Worm (Caenorhabditis elegans): ENCODE results near the gene F31B9.4.

F31B9.4 gene

DNA sequence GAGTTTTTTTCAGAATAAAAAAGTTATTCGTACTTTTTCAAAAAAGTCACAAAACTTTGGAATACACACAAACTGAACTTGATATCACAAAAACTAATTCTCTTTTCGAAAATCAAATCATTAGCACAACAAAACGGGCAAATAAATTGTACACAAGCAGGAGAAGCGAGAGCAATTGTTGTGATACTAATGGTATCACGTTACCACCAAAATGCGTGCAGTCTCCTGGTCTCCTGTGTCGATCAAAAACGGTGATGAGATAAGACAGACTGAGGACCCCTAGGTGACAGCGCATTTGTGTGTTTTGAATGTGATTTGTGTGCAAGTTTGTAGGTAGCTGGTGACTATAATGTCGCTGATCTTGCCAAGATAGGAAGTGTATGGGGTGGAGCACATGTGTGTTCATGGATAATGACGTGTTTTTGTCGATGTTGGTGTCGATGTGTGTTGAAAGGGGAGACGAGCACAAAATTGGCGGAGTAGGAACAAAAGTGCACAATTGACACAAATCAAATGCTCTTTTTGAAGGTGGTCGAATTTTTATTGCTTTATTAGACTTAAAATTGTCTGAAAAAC lies 22.9 kb upstream of the F31B9.4 start:
- TF ChIP-seq flt-1 (GFP tag; IDR thresholded peaks at IDR 0.05), result no peak
- TF ChIP-seq ama-1 (optimal IDR thresholded peaks at IDR 0.05), result no peak
- no peak for TF ChIP-seq F13C5.2 (tag; optimal IDR thresholded peaks at IDR 0.05)
- TF ChIP-seq tra-4 (tag; optimal IDR thresholded peaks at IDR 0.05), result no peak
- TF ChIP-seq sea-1 (GFP tag; conservative IDR thresholded peaks at IDR 0.05), result no peak
- no peak for TF ChIP-seq B0310.2 (tag; optimal IDR thresholded peaks at IDR 0.05)
- no peak for TF ChIP-seq pes-1 (GFP tag; IDR thresholded peaks at IDR 0.05)
- TF ChIP-seq ceh-13 (GFP tag; optimal IDR thresholded peaks at IDR 0.05), result no peak
- TF ChIP-seq ceh-36 (tag; optimal IDR thresholded peaks at IDR 0.05), result no peak
- no peak for TF ChIP-seq hmbx-1 (tag; optimal IDR thresholded peaks at IDR 0.05)

DNA sequence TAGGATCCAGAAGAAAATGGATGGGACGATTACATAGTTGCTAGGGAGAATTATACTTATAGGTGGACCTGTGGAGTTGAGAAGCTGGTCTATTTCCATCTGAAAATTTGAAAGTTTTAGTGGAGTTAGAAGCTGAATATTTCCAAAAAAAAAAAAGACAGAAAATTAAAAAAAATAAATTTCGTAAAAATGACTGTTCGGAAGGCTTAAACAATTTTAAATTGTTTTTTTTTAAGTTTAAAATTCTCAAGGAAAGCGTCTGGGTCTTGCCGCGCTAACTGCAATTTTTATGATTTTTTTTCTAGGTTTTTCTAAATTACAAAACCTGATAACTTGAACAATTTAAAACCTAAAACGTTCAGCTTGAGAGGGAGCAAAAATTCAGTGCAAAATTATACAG lies 22.3 kb upstream of the F31B9.4 start, which contains the start of gene mrp-3:
Gene mrp-3 (minus strand): TSS at position 101 of the 400 bp plus-strand sequence.
- TF ChIP-seq sea-1 (GFP tag; conservative IDR thresholded peaks at IDR 0.05), result no peak
- no peak for TF ChIP-seq flt-1 (GFP tag; IDR thresholded peaks at IDR 0.05)
- TF ChIP-seq ets-7 (tag; optimal IDR thresholded peaks at IDR 0.05), result no peak
- no peak for TF ChIP-seq hmbx-1 (tag; optimal IDR thresholded peaks at IDR 0.05)
- no peak for TF ChIP-seq pes-1 (GFP tag; IDR thresholded peaks at IDR 0.05)
- no peak for TF ChIP-seq ceh-13 (GFP tag; optimal IDR thresholded peaks at IDR 0.05)
- no peak for TF ChIP-seq aly-1 (tag; optimal IDR thresholded peaks at IDR 0.05)
- no peak for TF ChIP-seq tra-4 (tag; optimal IDR thresholded peaks at IDR 0.05)
- no peak for TF ChIP-seq ceh-36 (tag; optimal IDR thresholded peaks at IDR 0.05)
- TF ChIP-seq ama-1 (optimal IDR thresholded peaks at IDR 0.05), result no peak
- no peak for TF ChIP-seq hmg-4 (GFP tag; optimal IDR thresholded peaks at IDR 0.05)
- TF ChIP-seq tbx-11 (GFP tag; IDR thresholded peaks at IDR 0.05), result no peak
- no peak for TF ChIP-seq hnd-1 (tag; optimal IDR thresholded peaks at IDR 0.05)
- TF ChIP-seq B0310.2 (tag; optimal IDR thresholded peaks at IDR 0.05), result no peak
- no peak for TF ChIP-seq F13C5.2 (tag; optimal IDR thresholded peaks at IDR 0.05)
- no peak for TF ChIP-seq tbx-37 (GFP tag; conservative IDR thresholded peaks at IDR 0.05)

DNA sequence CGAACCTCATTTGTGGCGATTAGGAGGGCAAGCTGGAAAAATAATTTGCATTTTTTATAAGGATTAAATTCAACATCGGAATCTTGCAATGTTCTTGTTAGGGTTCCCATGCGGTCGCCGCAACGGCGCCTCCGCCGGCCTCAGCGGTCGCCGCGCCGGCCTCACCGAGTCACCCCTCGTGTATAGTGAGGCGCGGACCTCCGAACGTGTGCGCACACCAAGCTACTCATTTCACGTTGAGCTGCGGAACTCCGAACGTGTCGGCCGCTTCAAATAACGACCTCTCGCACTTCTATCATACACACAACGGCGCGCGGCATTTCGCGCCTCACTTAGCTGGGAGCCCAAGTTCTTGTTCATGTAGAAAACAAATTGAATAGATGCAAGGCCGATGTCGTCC lies 21.0 kb upstream of the F31B9.4 start:
- TF ChIP-seq ceh-36 (tag; optimal IDR thresholded peaks at IDR 0.05), result no peak
- no peak for TF ChIP-seq ets-7 (tag; optimal IDR thresholded peaks at IDR 0.05)
- no peak for TF ChIP-seq flt-1 (GFP tag; IDR thresholded peaks at IDR 0.05)
- TF ChIP-seq ama-1 (optimal IDR thresholded peaks at IDR 0.05), result no peak
- no peak for TF ChIP-seq ceh-13 (GFP tag; optimal IDR thresholded peaks at IDR 0.05)
- no peak for TF ChIP-seq F13C5.2 (tag; optimal IDR thresholded peaks at IDR 0.05)
- no peak for TF ChIP-seq tbx-37 (GFP tag; conservative IDR thresholded peaks at IDR 0.05)
- TF ChIP-seq hmbx-1 (tag; optimal IDR thresholded peaks at IDR 0.05), result no peak
- no peak for TF ChIP-seq tbx-11 (GFP tag; IDR thresholded peaks at IDR 0.05)

DNA sequence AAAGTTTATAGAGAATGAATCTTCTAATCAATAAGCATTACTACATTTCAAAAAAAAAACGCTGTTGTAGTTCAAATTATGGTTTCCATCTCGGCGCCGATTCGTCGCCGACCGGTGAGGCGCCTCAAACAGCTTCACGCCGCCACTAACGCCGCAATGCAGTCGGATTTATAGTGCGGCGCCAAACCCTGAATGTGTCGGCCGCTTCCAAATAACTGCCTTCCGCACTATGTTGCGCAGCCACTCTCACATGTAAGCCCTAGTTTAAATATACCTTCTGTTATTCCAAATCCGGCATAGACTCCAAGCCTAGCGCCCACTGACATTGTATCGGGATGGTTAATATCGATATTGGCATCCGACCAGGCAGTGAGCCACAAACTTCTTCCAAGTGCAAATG lies 16.0 kb upstream of the F31B9.4 start:
- TF ChIP-seq flt-1 (GFP tag; IDR thresholded peaks at IDR 0.05) (no peak), ceh-36 (tag; optimal IDR thresholded peaks at IDR 0.05) (no peak), B0310.2 (tag; optimal IDR thresholded peaks at IDR 0.05) (no peak), aly-1 (tag; optimal IDR thresholded peaks at IDR 0.05) (no peak), hmbx-1 (tag; optimal IDR thresholded peaks at IDR 0.05) (no peak), ama-1 (optimal IDR thresholded peaks at IDR 0.05) (no peak), ceh-13 (GFP tag; optimal IDR thresholded peaks at IDR 0.05) (no peak), sea-1 (GFP tag; conservative IDR thresholded peaks at IDR 0.05) (no peak), tra-4 (tag; optimal IDR thresholded peaks at IDR 0.05) (no peak), tbx-11 (GFP tag; IDR thresholded peaks at IDR 0.05) (no peak), F13C5.2 (tag; optimal IDR thresholded peaks at IDR 0.05) (no peak), pes-1 (GFP tag; IDR thresholded peaks at IDR 0.05) (no peak), ets-7 (tag; optimal IDR thresholded peaks at IDR 0.05) (no peak), hmg-4 (GFP tag; optimal IDR thresholded peaks at IDR 0.05) (no peak), scrt-1 (GFP tag; IDR thresholded peaks at IDR 0.05) (no peak)

DNA sequence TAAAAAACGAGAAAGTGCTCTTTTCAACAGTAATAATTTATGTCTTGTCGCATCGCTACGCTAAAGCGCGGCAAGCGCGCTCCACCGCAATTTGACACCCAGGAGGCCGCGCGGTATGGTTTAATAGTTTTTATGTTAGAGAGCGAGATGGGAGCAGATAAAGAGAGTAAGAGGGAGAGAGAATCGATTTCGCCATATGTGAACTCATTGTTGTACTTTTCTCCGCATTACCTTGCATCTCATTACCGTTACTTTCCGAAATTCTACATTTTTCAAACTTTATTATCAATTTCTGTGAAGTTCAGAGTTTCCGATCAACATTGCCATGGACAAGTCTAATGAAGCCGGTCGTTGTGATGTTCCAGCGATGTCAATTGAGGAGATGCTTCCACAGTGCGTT lies 6.5 kb upstream of the F31B9.4 start, which contains the start of gene F31B9.3:
Gene F31B9.3 (plus strand): TSS at position 301 of the 400 bp plus-strand sequence.
- TF ChIP-seq ets-7 (tag; optimal IDR thresholded peaks at IDR 0.05) (no peak), F13C5.2 (tag; optimal IDR thresholded peaks at IDR 0.05) (no peak), tbx-11 (GFP tag; IDR thresholded peaks at IDR 0.05) (no peak), aly-1 (tag; optimal IDR thresholded peaks at IDR 0.05) (no peak), hnd-1 (tag; optimal IDR thresholded peaks at IDR 0.05) (no peak), ceh-36 (tag; optimal IDR thresholded peaks at IDR 0.05) (no peak), ceh-13 (GFP tag; optimal IDR thresholded peaks at IDR 0.05) (no peak), tra-4 (tag; optimal IDR thresholded peaks at IDR 0.05) (no peak), tbx-37 (GFP tag; conservative IDR thresholded peaks at IDR 0.05) (no peak), flt-1 (GFP tag; IDR thresholded peaks at IDR 0.05) (no peak), B0310.2 (tag; optimal IDR thresholded peaks at IDR 0.05) (no peak), sea-1 (GFP tag; conservative IDR thresholded peaks at IDR 0.05) (no peak), pes-1 (GFP tag; IDR thresholded peaks at IDR 0.05) (no peak), scrt-1 (GFP tag; IDR thresholded peaks at IDR 0.05) (no peak), hmbx-1 (tag; optimal IDR thresholded peaks at IDR 0.05) (no peak), hmg-4 (GFP tag; optimal IDR thresholded peaks at IDR 0.05) (no peak), ama-1 (optimal IDR thresholded peaks at IDR 0.05) (no peak)

DNA sequence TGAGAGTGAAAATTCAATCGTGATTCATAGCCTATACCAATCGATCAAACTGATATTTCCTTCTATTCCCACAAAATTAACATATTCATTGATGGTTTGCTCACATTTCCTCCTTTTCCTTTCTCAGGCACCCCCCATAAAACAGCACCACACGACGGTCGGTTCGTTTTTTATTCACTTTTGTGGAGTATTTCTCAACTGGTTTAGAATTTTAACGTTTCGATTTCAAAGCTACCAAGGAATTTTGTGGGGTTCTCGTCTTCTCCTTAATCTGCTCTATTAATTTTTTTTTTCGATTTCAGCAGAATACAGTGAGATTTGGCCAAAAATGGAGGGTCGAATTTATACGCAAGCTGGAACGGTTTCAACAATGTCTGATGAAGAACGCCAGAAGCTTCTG lies 2.5 kb upstream of the F31B9.4 start, which contains the start of gene F31B9.7:
Gene F31B9.7 (plus strand): TSS at position 301 of the 400 bp plus-strand sequence.
- TF ChIP-seq ets-7 (tag; optimal IDR thresholded peaks at IDR 0.05), result no peak
- TF ChIP-seq pes-1 (GFP tag; IDR thresholded peaks at IDR 0.05), result no peak
- TF ChIP-seq tbx-11 (GFP tag; IDR thresholded peaks at IDR 0.05), result no peak
- TF ChIP-seq ama-1 (optimal IDR thresholded peaks at IDR 0.05), result no peak
- no peak for TF ChIP-seq ceh-36 (tag; optimal IDR thresholded peaks at IDR 0.05)
- TF ChIP-seq flt-1 (GFP tag; IDR thresholded peaks at IDR 0.05), result no peak
- no peak for TF ChIP-seq hnd-1 (tag; optimal IDR thresholded peaks at IDR 0.05)
- no peak for TF ChIP-seq sea-1 (GFP tag; conservative IDR thresholded peaks at IDR 0.05)
- no peak for TF ChIP-seq ceh-13 (GFP tag; optimal IDR thresholded peaks at IDR 0.05)
- no peak for TF ChIP-seq hmg-4 (GFP tag; optimal IDR thresholded peaks at IDR 0.05)
- no peak for TF ChIP-seq hmbx-1 (tag; optimal IDR thresholded peaks at IDR 0.05)

DNA sequence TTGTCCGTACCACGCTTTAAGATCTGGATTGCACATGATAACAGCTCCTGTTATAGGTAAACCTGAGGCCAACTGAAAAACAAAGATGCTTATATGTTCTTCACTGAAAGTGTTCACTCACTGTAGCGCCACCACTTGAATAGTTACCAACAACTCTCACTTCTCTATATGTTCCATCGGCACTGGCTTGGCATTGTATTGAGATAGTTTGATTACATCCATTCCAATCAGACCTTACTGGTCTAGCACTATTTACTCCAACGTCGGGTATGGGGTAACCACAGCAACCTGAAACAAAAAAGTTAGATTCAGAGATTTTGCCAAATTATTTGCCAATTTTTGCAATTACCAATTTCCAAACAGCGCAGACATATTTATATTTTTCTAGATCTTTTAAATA lies 1.1 kb downstream of the F31B9.4 start:
- no peak for TF ChIP-seq ets-7 (tag; optimal IDR thresholded peaks at IDR 0.05)
- TF ChIP-seq tbx-11 (GFP tag; IDR thresholded peaks at IDR 0.05), result no peak
- TF ChIP-seq hmg-4 (GFP tag; optimal IDR thresholded peaks at IDR 0.05), result no peak
- TF ChIP-seq hmbx-1 (tag; optimal IDR thresholded peaks at IDR 0.05), result no peak
- no peak for TF ChIP-seq aly-1 (tag; optimal IDR thresholded peaks at IDR 0.05)
- no peak for TF ChIP-seq sea-1 (GFP tag; conservative IDR thresholded peaks at IDR 0.05)
- no peak for TF ChIP-seq tbx-37 (GFP tag; conservative IDR thresholded peaks at IDR 0.05)
- TF ChIP-seq ceh-13 (GFP tag; optimal IDR thresholded peaks at IDR 0.05), result no peak
- TF ChIP-seq flt-1 (GFP tag; IDR thresholded peaks at IDR 0.05), result no peak
- no peak for TF ChIP-seq hnd-1 (tag; optimal IDR thresholded peaks at IDR 0.05)
- TF ChIP-seq tra-4 (tag; optimal IDR thresholded peaks at IDR 0.05), result no peak

Measured in whole organism, early embryonic.